Worm (Caenorhabditis elegans) whole organism, midembryonic: ENCODE data around the gene F36G9.15.

Experiments used
- T22C8.4 ChIP-seq: fragments of 200-800 bp; sonication (Bioruptor generic); IDR thresholded peaks from 2 replicates; pipeline ENCODE4 v1.3.6; 2022; ENCODE audit warnings: missing genetic modification characterization, missing compliant biosample characterization
- cog-1 ChIP-seq: sonication (generic microtip); optimal IDR thresholded peaks from 2 replicates; lab custom pipeline; 2016; ENCODE audit warnings: missing genetic modification characterization, missing compliant biosample characterization
- flt-1 ChIP-seq: fragments of 200-800 bp; sonication (Bioruptor generic); IDR thresholded peaks from 2 replicates; pipeline ENCODE4 v1.3.6; 2022; ENCODE audit warnings: missing genetic modification characterization, missing compliant biosample characterization
- klf-2 ChIP-seq: fragments of 200-800 bp; sonication (Bioruptor generic); conservative IDR thresholded peaks from 2 replicates; pipeline ENCODE4 v1.3.6; 2022; ENCODE audit warnings: missing genetic modification reagents, missing genetic modification characterization, missing compliant biosample characterization
- ref-1 ChIP-seq: fragments of 200-800 bp; sonication (Bioruptor generic); conservative IDR thresholded peaks from 2 replicates; pipeline ENCODE4 v1.3.6; 2022; ENCODE audit warnings: missing genetic modification reagents, missing genetic modification characterization, missing compliant biosample characterization
- ztf-29 ChIP-seq: fragments of 200-800 bp; sonication (Bioruptor generic); IDR thresholded peaks from 2 replicates; pipeline ENCODE4 v1.3.6; 2022; ENCODE audit warnings: missing genetic modification reagents, missing genetic modification characterization, missing compliant biosample characterization

ce11 chrV:15957098-15957497 lies 30.9 kb downstream of the F36G9.15 start, which contains the start of gene F36G9.3:
- TF ChIP-seq ref-1, result no peak
- no peak for TF ChIP-seq T22C8.4
- TF ChIP-seq ztf-29 (GFP tag; lab: Robert Waterston, UW), result no peak
- TF ChIP-seq klf-2 (GFP tag; lab: Robert Waterston, UW), result no peak
- no peak for TF ChIP-seq flt-1
- TF ChIP-seq cog-1 (tag; lab: Kevin White, UChicago), result no peak
